Fruit fly (Drosophila melanogaster) whole organism: ENCODE results near the gene CG13041.

Source experiments
- Dll ChIP-seq: fragments of >200 bp; optimal IDR thresholded peaks from 2 replicates; lab custom pipeline; 2017
- EcR ChIP-seq, 2 experiments: fragments of >200 bp; optimal IDR thresholded peaks; 2 replicates each; lab custom pipeline; 2017; ENCODE audit warnings: missing biosample characterization in 2 of 2, missing genetic modification characterization in 2 of 2, missing genetic modification reagents in 2 of 2
- pan ChIP-seq: fragments of >200 bp; optimal IDR thresholded peaks from 2 replicates; lab custom pipeline; 2017
- psq ChIP-seq: fragments of >200 bp; optimal IDR thresholded peaks from 2 replicates; lab custom pipeline; 2017
- usp ChIP-seq: fragments of >200 bp; optimal IDR thresholded peaks from 2 replicates; lab custom pipeline; 2017; ENCODE audit warnings: missing biosample characterization, missing genetic modification characterization, mixed read lengths

DNA sequence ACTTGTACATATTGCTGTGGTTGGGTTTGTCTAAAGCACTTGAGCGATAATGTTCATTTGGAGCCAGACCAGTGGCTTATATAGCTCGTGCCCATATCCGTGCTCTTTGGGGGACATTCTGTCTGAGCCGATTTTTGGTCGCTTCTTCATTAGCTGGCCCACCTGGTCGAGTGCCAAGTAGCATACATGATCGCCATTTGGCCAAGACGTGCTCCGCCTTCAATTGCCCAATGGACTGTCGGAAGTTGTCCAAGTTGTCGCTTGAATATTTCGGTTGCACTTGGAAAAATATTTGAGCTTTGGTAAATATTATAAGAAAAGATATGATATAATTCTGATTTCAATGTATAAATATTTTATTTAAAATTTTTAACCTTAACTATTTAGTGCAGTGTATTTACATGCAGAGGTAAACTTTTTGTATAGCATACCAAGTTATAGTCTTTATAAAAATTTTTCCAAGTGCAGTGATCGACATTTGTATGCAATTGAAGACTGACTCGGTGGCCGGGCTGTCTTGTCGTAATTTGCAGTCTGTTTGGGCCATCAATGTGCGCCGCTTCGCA lies 33.9 kb downstream of the CG13041 start, which contains the start of gene CG13047:
- no peak for TF ChIP-seq usp (GFP tag; lab: Kevin White, UChicago)
- TF ChIP-seq psq = no peak
- TF ChIP-seq EcR (GFP tag; optimal IDR thresholded peaks at IDR 0.05; lab: Kevin White, UChicago) = no peak
- TF ChIP-seq Dll = no peak
- no peak for TF ChIP-seq pan (lab: Kevin White, UChicago)
